Fruit fly (Drosophila melanogaster) whole organism, embryonic: ENCODE measurements around the gene Abl.

Source experiments
- Antp ChIP-seq: fragments of 200-800 bp; sonication (Bioruptor generic); optimal IDR thresholded peaks from 3 replicates; lab custom pipeline; 2016; ENCODE audit warnings: missing biosample characterization, missing genetic modification characterization
- Blimp-1 ChIP-seq: fragments of 200-800 bp; sonication (Bioruptor generic); optimal IDR thresholded peaks from 3 replicates; lab custom pipeline; 2018; ENCODE audit warnings: missing biosample characterization, missing genetic modification characterization, mild to moderate bottlenecking, moderate library complexity, missing genetic modification reagents
- CG10462 ChIP-seq: fragments of 200-800 bp; sonication (Bioruptor generic); optimal IDR thresholded peaks from 2 replicates; lab custom pipeline; 2016; ENCODE audit warnings: missing biosample characterization, missing genetic modification characterization
- CG12391 ChIP-seq: fragments of 200-800 bp; sonication (Bioruptor generic); optimal IDR thresholded peaks from 3 replicates; lab custom pipeline; 2018; ENCODE audit warnings: missing biosample characterization, mild to moderate bottlenecking, missing genetic modification characterization, moderate library complexity
- CG14667 ChIP-seq: fragments of 200-800 bp; sonication (Bioruptor generic); IDR thresholded peaks from 2 replicates; pipeline ENCODE4 v1.3.6; 2022; ENCODE audit warnings: missing biosample characterization, missing genetic modification characterization
- CG1603 ChIP-seq: fragments of 200-800 bp; sonication (Bioruptor generic); optimal IDR thresholded peaks from 2 replicates; lab custom pipeline; 2019; ENCODE audit warnings: missing biosample characterization, mild to moderate bottlenecking, missing genetic modification characterization, moderate library complexity
- CG16863 ChIP-seq: fragments of 200-800 bp; sonication (Bioruptor generic); optimal IDR thresholded peaks from 3 replicates; lab custom pipeline; 2016; ENCODE audit warnings: missing biosample characterization, missing genetic modification characterization
- CG17186 ChIP-seq: fragments of 200-800 bp; sonication (Bioruptor generic); optimal IDR thresholded peaks from 3 replicates; lab custom pipeline; 2017; ENCODE audit warnings: missing biosample characterization, missing genetic modification reagents, missing genetic modification characterization
- CG17328 ChIP-seq: fragments of 200-800 bp; sonication (Bioruptor generic); IDR thresholded peaks from 2 replicates; pipeline ENCODE4 v1.3.6; 2022; ENCODE audit warnings: missing biosample characterization, missing genetic modification characterization
- CG17568 ChIP-seq: fragments of 200-800 bp; sonication (Bioruptor generic); optimal IDR thresholded peaks from 2 replicates; lab custom pipeline; 2018; ENCODE audit warnings: missing biosample characterization, mild to moderate bottlenecking, missing genetic modification characterization, moderate library complexity
- CG17912 ChIP-seq: fragments of 200-800 bp; sonication (Bioruptor generic); optimal IDR thresholded peaks from 2 replicates; lab custom pipeline; 2018; ENCODE audit warnings: missing biosample characterization, mild to moderate bottlenecking, missing genetic modification characterization
- CG18262 ChIP-seq: fragments of 200-800 bp; optimal IDR thresholded peaks from 3 replicates; lab custom pipeline; 2019; ENCODE audit warnings: missing biosample characterization, mild to moderate bottlenecking, missing genetic modification characterization, moderate library complexity
- CG2889 ChIP-seq: fragments of 200-800 bp; sonication (Bioruptor generic); IDR thresholded peaks from 3 replicates; pipeline ENCODE4 v1.3.6; 2022; ENCODE audit warnings: missing biosample characterization, missing genetic modification characterization
- CG30431 ChIP-seq: fragments of 200-800 bp; sonication (Bioruptor generic); optimal IDR thresholded peaks from 2 replicates; lab custom pipeline; 2017; ENCODE audit warnings: missing biosample characterization, missing genetic modification characterization
- CG3726 ChIP-seq: fragments of 200-800 bp; sonication (Bioruptor generic); IDR thresholded peaks from 3 replicates; pipeline ENCODE4, ENCODE4 v1.3.6; 2022; ENCODE audit warnings: missing biosample characterization, missing genetic modification characterization
- CG42726 ChIP-seq: fragments of 200-800 bp; sonication (Bioruptor generic); IDR thresholded peaks from 2 replicates; pipeline ENCODE4 v1.3.6; 2022; ENCODE audit warnings: missing biosample characterization, missing genetic modification characterization; ENCODE audit not compliant: partially characterized antibody
- CG4820 ChIP-seq: fragments of 200-800 bp; sonication (Bioruptor generic); optimal IDR thresholded peaks from 3 replicates; lab custom pipeline; 2016; ENCODE audit warnings: missing biosample characterization, missing genetic modification characterization
- CG5180 ChIP-seq: fragments of 200-800 bp; sonication (Bioruptor generic); optimal IDR thresholded peaks from 3 replicates; lab custom pipeline; 2017; ENCODE audit warnings: missing biosample characterization, missing genetic modification characterization, mild to moderate bottlenecking, moderate library complexity, missing genetic modification reagents
- CG6175 ChIP-seq: fragments of 200-800 bp; sonication (Bioruptor generic); IDR thresholded peaks from 3 replicates; pipeline ENCODE4 v1.3.6; 2022; ENCODE audit warnings: missing biosample characterization, missing genetic modification characterization
- CG8478 ChIP-seq: fragments of >200 bp; optimal IDR thresholded peaks from 2 replicates; lab custom pipeline; 2018
- CG8924 ChIP-seq: fragments of 200-800 bp; optimal IDR thresholded peaks from 3 replicates; lab custom pipeline; 2019; ENCODE audit warnings: missing biosample characterization, mild to moderate bottlenecking, missing genetic modification characterization, moderate library complexity
- Camta ChIP-seq: fragments of 200-800 bp; sonication (Bioruptor generic); optimal IDR thresholded peaks from 2 replicates; lab custom pipeline; 2016; ENCODE audit warnings: missing biosample characterization, missing genetic modification characterization
- CoRest ChIP-seq: fragments of 200-800 bp; sonication (Bioruptor generic); optimal IDR thresholded peaks from 3 replicates; lab custom pipeline; 2018; ENCODE audit warnings: missing biosample characterization, mild to moderate bottlenecking, missing genetic modification characterization, moderate library complexity
- Dll ChIP-seq: fragments of 200-800 bp; sonication (Bioruptor generic); IDR thresholded peaks from 4 replicates; pipeline ENCODE4 v1.3.6; 2022; ENCODE audit warnings: missing biosample characterization, missing genetic modification characterization; ENCODE audit not compliant: partially characterized antibody
- Dp ChIP-seq: fragments of 200-800 bp; sonication (Bioruptor generic); optimal IDR thresholded peaks from 2 replicates; lab custom pipeline; 2018; ENCODE audit warnings: missing biosample characterization, mild to moderate bottlenecking, missing genetic modification characterization, moderate library complexity
- E2f2 ChIP-seq: fragments of 200-800 bp; sonication (Bioruptor generic); IDR thresholded peaks from 2 replicates; pipeline ENCODE4 v1.3.6; 2022; ENCODE audit warnings: missing biosample characterization, missing genetic modification characterization
- H2.0 ChIP-seq: fragments of 200-800 bp; sonication (Bioruptor generic); IDR thresholded peaks from 2 replicates; pipeline ENCODE4 v1.3.6; 2022; ENCODE audit warnings: missing biosample characterization, missing genetic modification characterization
- Hr51 ChIP-seq, 2 experiments: fragments of 200-800 bp; sonication (Bioruptor generic); optimal IDR thresholded peaks; 2 replicates in 1 of 2; 3 replicates in 1 of 2; lab custom pipeline; 2016 to 2018; ENCODE audit warnings: missing biosample characterization in 2 of 2, missing genetic modification characterization in 2 of 2, mild to moderate bottlenecking in 1 of 2, moderate library complexity in 1 of 2
- Lhr ChIP-seq: fragments of 200-800 bp; sonication (Bioruptor generic); optimal IDR thresholded peaks from 3 replicates; lab custom pipeline; 2017; ENCODE audit warnings: mild to moderate bottlenecking, missing biosample characterization, missing genetic modification reagents, missing genetic modification characterization
- NC2β ChIP-seq: fragments of 200-800 bp; sonication (Bioruptor generic); optimal IDR thresholded peaks from 2 replicates; lab custom pipeline; 2016; ENCODE audit warnings: missing biosample characterization, missing genetic modification characterization
- NK7.1 ChIP-seq: fragments of 200-800 bp; sonication (Bioruptor generic); optimal IDR thresholded peaks from 3 replicates; lab custom pipeline; 2016; ENCODE audit warnings: missing biosample characterization, missing genetic modification characterization
- NfI ChIP-seq: fragments of 200-800 bp; sonication (Bioruptor generic); optimal IDR thresholded peaks from 3 replicates; lab custom pipeline; 2018; ENCODE audit warnings: missing biosample characterization, mild to moderate bottlenecking, missing genetic modification characterization, moderate library complexity
- Side ChIP-seq: fragments of 200-800 bp; sonication (Bioruptor generic); optimal IDR thresholded peaks from 2 replicates; lab custom pipeline; 2016; ENCODE audit warnings: missing biosample characterization, missing genetic modification characterization
- Stat92E ChIP-seq, 3 experiments: fragments of >200 bp in 2 of 3; fragments of 200-800 bp in 1 of 3; sonication (Bioruptor generic) in 1 of 3; optimal IDR thresholded peaks; 2 replicates each; lab custom pipeline; 2017 to 2019; ENCODE audit warnings: missing biosample characterization in 3 of 3, missing genetic modification characterization in 3 of 3, mild to moderate bottlenecking in 1 of 3, moderate library complexity in 1 of 3
- TFAM ChIP-seq: fragments of 200-800 bp; sonication (Bioruptor generic); optimal IDR thresholded peaks from 2 replicates; lab custom pipeline; 2017; ENCODE audit warnings: missing biosample characterization, missing genetic modification characterization, inconsistent platforms
- chinmo ChIP-seq: fragments of 200-800 bp; sonication (Bioruptor generic); IDR thresholded peaks from 4 replicates; pipeline ENCODE4 v1.3.6; 2022; ENCODE audit warnings: missing biosample characterization, missing genetic modification characterization; ENCODE audit not compliant: partially characterized antibody
- ems ChIP-seq: fragments of 200-800 bp; sonication (Bioruptor generic); optimal IDR thresholded peaks from 3 replicates; lab custom pipeline; 2016; ENCODE audit warnings: missing biosample characterization, missing genetic modification characterization
- gro ChIP-seq: fragments of 200-800 bp; sonication (Bioruptor generic); optimal IDR thresholded peaks from 2 replicates; lab custom pipeline; 2016; ENCODE audit warnings: missing biosample characterization, missing genetic modification characterization
- gsb-n ChIP-seq: fragments of 200-800 bp; sonication (Bioruptor generic); optimal IDR thresholded peaks from 3 replicates; lab custom pipeline; 2018; ENCODE audit warnings: missing biosample characterization, mild to moderate bottlenecking, missing genetic modification characterization
- inv ChIP-seq: fragments of 200-800 bp; sonication (Bioruptor generic); IDR thresholded peaks from 2 replicates; pipeline ENCODE4 v1.3.6; 2022; ENCODE audit warnings: missing biosample characterization, missing genetic modification characterization; ENCODE audit not compliant: partially characterized antibody
- jing ChIP-seq: fragments of 200-800 bp; sonication (Bioruptor generic); optimal IDR thresholded peaks from 2 replicates; lab custom pipeline; 2018; ENCODE audit warnings: missing biosample characterization, mild to moderate bottlenecking, missing genetic modification characterization
- ken ChIP-seq: fragments of 200-800 bp; sonication (Bioruptor generic); IDR thresholded peaks from 3 replicates; pipeline ENCODE4 v1.3.6; 2022; ENCODE audit warnings: missing biosample characterization, missing genetic modification characterization
- lilli ChIP-seq: fragments of 200-800 bp; sonication (Bioruptor generic); optimal IDR thresholded peaks from 3 replicates; lab custom pipeline; 2016; ENCODE audit warnings: missing biosample characterization, missing genetic modification characterization
- mam ChIP-seq: fragments of 200-800 bp; sonication (Bioruptor generic); optimal IDR thresholded peaks from 3 replicates; lab custom pipeline; 2016; ENCODE audit warnings: missing biosample characterization, missing genetic modification characterization
- nerfin-2 ChIP-seq: fragments of 200-800 bp; sonication (Bioruptor generic); IDR thresholded peaks from 2 replicates; pipeline ENCODE4 v1.3.6; 2022; ENCODE audit warnings: missing biosample characterization, missing genetic modification characterization; ENCODE audit not compliant: partially characterized antibody
- shn ChIP-seq: fragments of 200-800 bp; sonication (Bioruptor generic); optimal IDR thresholded peaks from 3 replicates; lab custom pipeline; 2016; ENCODE audit warnings: missing biosample characterization, missing genetic modification characterization
- sima ChIP-seq: fragments of 200-800 bp; sonication (Bioruptor generic); optimal IDR thresholded peaks from 2 replicates; lab custom pipeline; 2016; ENCODE audit warnings: missing biosample characterization, missing genetic modification characterization
- ssp ChIP-seq: fragments of 200-800 bp; sonication (Bioruptor generic); IDR thresholded peaks from 2 replicates; pipeline ENCODE4 v1.3.6; 2022; ENCODE audit warnings: missing biosample characterization, missing genetic modification characterization
- trh ChIP-seq: fragments of 200-800 bp; sonication (Bioruptor generic); optimal IDR thresholded peaks from 2 replicates; lab custom pipeline; 2016; ENCODE audit warnings: missing biosample characterization, missing genetic modification characterization

Gene Abl

DNA sequence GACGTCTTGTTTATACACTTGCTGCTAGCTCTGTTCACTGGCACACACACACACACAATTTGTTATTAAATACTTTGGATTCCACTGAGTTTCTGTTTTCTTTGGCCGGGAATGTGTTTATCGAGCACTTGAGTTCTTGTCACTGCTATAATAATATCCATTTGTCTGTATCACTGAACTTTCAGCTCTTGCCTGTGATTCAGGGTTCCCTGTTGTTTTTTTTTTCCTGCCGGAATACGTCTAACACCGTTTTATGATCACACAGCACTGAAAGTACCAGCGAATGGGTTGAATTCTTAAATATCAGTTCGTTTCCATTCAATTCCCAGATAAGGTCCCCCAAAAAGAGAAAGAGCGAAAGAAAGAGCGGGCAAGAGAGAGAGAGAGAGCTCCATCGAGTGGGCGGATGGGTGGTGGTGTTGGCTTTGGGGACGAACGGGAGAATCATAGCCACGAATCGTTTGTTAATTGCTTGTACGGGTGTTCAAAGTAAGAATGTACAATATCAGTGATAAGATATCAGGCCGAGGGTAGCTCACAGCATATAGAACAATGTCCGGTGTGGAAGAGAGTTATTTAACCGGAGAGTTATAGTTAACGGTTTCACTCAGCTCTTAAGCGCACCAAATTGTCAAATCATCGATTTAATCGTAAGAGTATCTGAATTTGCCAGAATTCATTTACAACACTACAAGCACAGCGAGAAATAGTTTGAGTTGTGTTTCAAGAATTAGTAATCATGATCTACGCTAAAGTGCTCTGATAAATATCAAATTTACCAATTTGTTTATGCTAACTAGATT lies 20.2 kb upstream of the Abl start, which contains the start of gene Galphaf (continued):
- TF ChIP-seq lilli (GFP tag; lab: Kevin White, UChicago) (no peak), shn (GFP tag; lab: Kevin White, UChicago) (no peak), H2.0 (GFP tag; lab: Robert Waterston, UW) (no peak), CG2889 (no peak), E2f2 (no peak), NC2β (GFP tag; lab: Kevin White, UChicago) (no peak), CG16863 (GFP tag; lab: Kevin White, UChicago) (no peak), CG17568 (GFP tag; lab: Kevin White, UChicago) (no peak), ssp (no peak), NfI (no peak), chinmo (0 out of 4 replicates have a peak, but pooled peaks have one; percentile 27), CG17186 (GFP tag; lab: Kevin White, UChicago) (no peak), CG3726 (GFP tag; lab: Robert Waterston, UW) (no peak), ems (GFP tag; lab: Kevin White, UChicago) (no peak), sima (GFP tag; lab: Kevin White, UChicago) (no peak), CG4820 (no peak), Stat92E (GFP tag; optimal IDR thresholded peaks at IDR 0.05; lab: Kevin White, UChicago) (no peak), CG8924 (no peak), Dp (GFP tag; lab: Kevin White, UChicago) (no peak), mam (no peak), Hr51 (GFP tag; optimal IDR thresholded peaks at IDR 0.05; lab: Kevin White, UChicago) (no peak), Lhr (GFP tag; lab: Kevin White, UChicago) (no peak), ken (GFP tag; lab: Robert Waterston, UW) (no peak), Dll (GFP tag; lab: Robert Waterston, UW) (peak; percentile 17; the same call in 1 of the 4 replicates), Side (no peak), CG17328 (GFP tag; lab: Robert Waterston, UW) (no peak), CG14667 (GFP tag; lab: Robert Waterston, UW) (no peak), inv (GFP tag; lab: Robert Waterston, UW) (no peak), CG42726 (no peak), CG10462 (GFP tag; lab: Kevin White, UChicago) (no peak), Antp (GFP tag; lab: Kevin White, UChicago) (no peak), Blimp-1 (GFP tag; lab: Kevin White, UChicago) (no peak), gsb-n (no peak), NK7.1 (GFP tag; lab: Kevin White, UChicago) (no peak), CG5180 (GFP tag; lab: Kevin White, UChicago) (peak; percentile 37), CoRest (tag; lab: Kevin White, UChicago) (no peak), gro (GFP tag; lab: Kevin White, UChicago) (peak; percentile 30), CG30431 (GFP tag; lab: Kevin White, UChicago) (no peak), CG18262 (tag; lab: Kevin White, UChicago) (no peak), Camta (no peak), CG8478 (lab: Kevin White, UChicago) (no peak), jing (GFP tag; lab: Kevin White, UChicago) (no peak), CG17912 (no peak), trh (no peak), CG12391 (tag; lab: Kevin White, UChicago) (no peak), CG1603 (tag; lab: Kevin White, UChicago) (no peak), TFAM (no peak), CG6175 (no peak), nerfin-2 (GFP tag; lab: Robert Waterston, UW) (no peak)
